Worm (Caenorhabditis elegans) whole organism, midembryonic: ENCODE measurements around the gene abcf-1.

Source experiments
- T22C8.4 ChIP-seq: fragments of 200-800 bp; sonication (Bioruptor generic); IDR thresholded peaks from 2 replicates; pipeline ENCODE4 v1.3.6; 2022; ENCODE audit warnings: missing genetic modification characterization, missing compliant biosample characterization
- cog-1 ChIP-seq: sonication (generic microtip); optimal IDR thresholded peaks from 2 replicates; lab custom pipeline; 2016; ENCODE audit warnings: missing genetic modification characterization, missing compliant biosample characterization
- flt-1 ChIP-seq: fragments of 200-800 bp; sonication (Bioruptor generic); IDR thresholded peaks from 2 replicates; pipeline ENCODE4 v1.3.6; 2022; ENCODE audit warnings: missing genetic modification characterization, missing compliant biosample characterization
- klf-2 ChIP-seq: fragments of 200-800 bp; sonication (Bioruptor generic); conservative IDR thresholded peaks from 2 replicates; pipeline ENCODE4 v1.3.6; 2022; ENCODE audit warnings: missing genetic modification reagents, missing genetic modification characterization, missing compliant biosample characterization
- ref-1 ChIP-seq: fragments of 200-800 bp; sonication (Bioruptor generic); conservative IDR thresholded peaks from 2 replicates; pipeline ENCODE4 v1.3.6; 2022; ENCODE audit warnings: missing genetic modification reagents, missing genetic modification characterization, missing compliant biosample characterization
- tab-1 ChIP-seq: fragments of 200-800 bp; sonication (Bioruptor generic); IDR thresholded peaks from 2 replicates; pipeline ENCODE4 v1.3.6; 2022; ENCODE audit warnings: missing genetic modification characterization, missing compliant biosample characterization
- ztf-23 ChIP-seq: fragments of 200-800 bp; sonication (Bioruptor generic); IDR thresholded peaks from 2 replicates; pipeline ENCODE4 v1.3.6; 2022; ENCODE audit warnings: missing genetic modification reagents, missing genetic modification characterization, missing compliant biosample characterization
- ztf-29 ChIP-seq: fragments of 200-800 bp; sonication (Bioruptor generic); IDR thresholded peaks from 2 replicates; pipeline ENCODE4 v1.3.6; 2022; ENCODE audit warnings: missing genetic modification reagents, missing genetic modification characterization, missing compliant biosample characterization

DNA sequence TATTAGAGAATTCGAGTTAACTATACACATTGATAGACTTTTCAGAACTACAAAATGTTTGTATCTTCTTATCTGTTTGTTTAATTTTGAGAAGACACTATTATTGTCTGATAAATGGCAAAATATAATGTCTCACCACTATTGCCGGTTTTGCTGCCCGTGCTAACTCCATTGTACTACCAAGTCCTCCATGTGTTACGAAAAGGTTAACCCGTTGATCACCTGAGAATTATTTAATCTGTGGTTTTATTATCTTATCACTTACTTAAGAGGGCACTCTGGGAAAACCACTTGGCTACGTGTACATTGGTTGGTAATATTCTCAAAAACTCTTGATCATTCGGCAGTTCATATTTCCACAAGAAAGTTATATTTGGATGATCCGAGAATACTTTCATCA lies 32.8 kb upstream of the abcf-1 start:
- TF ChIP-seq tab-1 (GFP tag; lab: Robert Waterston, UW) (no peak), flt-1 (GFP tag; lab: Robert Waterston, UW) (no peak), ref-1 (GFP tag; lab: Robert Waterston, UW) (no peak), cog-1 (tag; lab: Kevin White, UChicago) (no peak), klf-2 (no peak), T22C8.4 (GFP tag; lab: Robert Waterston, UW) (no peak), ztf-23 (no peak), ztf-29 (GFP tag; lab: Robert Waterston, UW) (no peak)
